Worm (Caenorhabditis elegans): Measurements from ENCODE around the gene glf-1.

glf-1 gene

ce11 chrIV:5850765-5851377 lies 34.8 kb upstream of the glf-1 start (continued):
- no peak for TF ChIP-seq ceh-79 (tag; optimal IDR thresholded peaks at IDR 0.05)
- TF ChIP-seq sea-2 (GFP tag; IDR thresholded peaks at IDR 0.05) = no peak
- TF ChIP-seq snpc-1.3 (tag; optimal IDR thresholded peaks at IDR 0.05; ENCODE audit: insufficient read depth) = no peak
- no peak for TF ChIP-seq ceh-40 (GFP tag; IDR thresholded peaks at IDR 0.05)

ce11 chrIV:5855608-5856007 lies 30.0 kb upstream of the glf-1 start:
- no peak for TF ChIP-seq F49E8.2 (tag; optimal IDR thresholded peaks at IDR 0.05; ENCODE audit: insufficient read depth)
- TF ChIP-seq nhr-90 (tag; optimal IDR thresholded peaks at IDR 0.05) = no peak
- TF ChIP-seq pbrm-1 (GFP tag; IDR thresholded peaks at IDR 0.05) = no peak
- TF ChIP-seq nhr-179 (tag; optimal IDR thresholded peaks at IDR 0.05) = no peak
- TF ChIP-seq somi-1 (GFP tag; optimal IDR thresholded peaks at IDR 0.05) = no peak
- TF ChIP-seq lag-1 (GFP tag; IDR thresholded peaks at IDR 0.05) = no peak
- TF ChIP-seq efl-1 (GFP tag; optimal IDR thresholded peaks at IDR 0.05) = no peak
- TF ChIP-seq gei-17 (GFP tag; optimal IDR thresholded peaks at IDR 0.05) = no peak
- TF ChIP-seq C06A6.2 (GFP tag; conservative IDR thresholded peaks at IDR 0.05) = no peak
- TF ChIP-seq madf-10 (tag; optimal IDR thresholded peaks at IDR 0.05) = no peak
- no peak for TF ChIP-seq ccch-3 (GFP tag; optimal IDR thresholded peaks at IDR 0.05)
- no peak for TF ChIP-seq chd-7 (tag; optimal IDR thresholded peaks at IDR 0.05)
- no peak for TF ChIP-seq snpc-3.4 (tag; optimal IDR thresholded peaks at IDR 0.05)
- no peak for TF ChIP-seq ztf-25 (GFP tag; IDR thresholded peaks at IDR 0.05)
- no peak for TF ChIP-seq C17E4.6 (GFP tag; IDR thresholded peaks at IDR 0.05)
- TF ChIP-seq tlf-1 (GFP tag; optimal IDR thresholded peaks at IDR 0.05) = no peak

- TF ChIP-seq F37B4.10 (GFP tag; IDR thresholded peaks at IDR 0.05) = no peak
- no peak for TF ChIP-seq ceh-91 (GFP tag; IDR thresholded peaks at IDR 0.05)
- TF ChIP-seq ceh-79 (tag; optimal IDR thresholded peaks at IDR 0.05) = no peak
- TF ChIP-seq madf-3 (GFP tag; IDR thresholded peaks at IDR 0.05) = no peak
- no peak for TF ChIP-seq akir-1 (GFP tag; optimal IDR thresholded peaks at IDR 0.05)
- no peak for TF ChIP-seq egl-44 (GFP tag; IDR thresholded peaks at IDR 0.05)
Measured at ce11 chrIV:5856975-5857374, 28.7 kb upstream of the glf-1 start.

- no peak for TF ChIP-seq nhr-80 (tag; optimal IDR thresholded peaks at IDR 0.05)
Measured at ce11 chrIV:5858212-5858611, 27.4 kb upstream of the glf-1 start.

- TF ChIP-seq athp-1 (tag; optimal IDR thresholded peaks at IDR 0.05) (no peak), hlh-12 (tag; optimal IDR thresholded peaks at IDR 0.05) (no peak), unc-62 (GFP tag; optimal IDR thresholded peaks at IDR 0.05) (no peak), let-607 (tag; optimal IDR thresholded peaks at IDR 0.05) (no peak), somi-1 (GFP tag; optimal IDR thresholded peaks at IDR 0.05) (no peak), akir-1 (GFP tag; optimal IDR thresholded peaks at IDR 0.05) (no peak), madf-10 (tag; optimal IDR thresholded peaks at IDR 0.05) (no peak), ceh-58 (GFP tag; IDR thresholded peaks at IDR 0.05) (no peak), lin-54 (GFP tag; optimal IDR thresholded peaks at IDR 0.05) (no peak), xnd-1 (tag; optimal IDR thresholded peaks at IDR 0.05) (no peak)
Measured at ce11 chrIV:5859876-5860275, 25.8 kb upstream of the glf-1 start, which contains the start of gene C06E7.4. C06E7.4 (minus strand) TSS chrIV:5859976.
